Worm (Caenorhabditis elegans): Measurements from ENCODE around the gene str-5.
"Not testable (repeated sequence)": the region's sequence is repeated elsewhere in the genome, so short reads cannot be mapped to it uniquely, and the experiment has no call there.

Gene str-5

DNA sequence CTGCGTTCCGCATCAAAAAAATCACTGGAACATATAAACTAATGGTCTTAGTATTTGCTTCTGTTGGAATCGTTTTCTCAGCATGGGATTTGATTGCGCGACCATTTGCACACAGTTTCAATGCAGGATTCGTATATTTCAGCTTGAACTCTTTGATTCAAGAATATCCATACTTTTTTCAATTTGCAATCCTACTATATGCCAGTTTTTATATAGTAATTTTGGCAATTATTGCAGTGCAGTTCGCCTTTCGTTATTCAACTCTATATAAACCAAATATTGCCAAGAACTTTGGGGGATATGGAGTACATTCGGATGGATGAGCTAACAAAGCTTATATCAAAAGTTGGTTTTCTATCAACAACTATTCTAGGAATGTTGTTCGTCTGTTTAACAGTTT, at the start of gene str-5:
str-5 (plus strand) TSS at position 301 of the 400 bp plus-strand sequence.
- TF ChIP-seq flt-1 (GFP tag; IDR thresholded peaks at IDR 0.05); cog-1 (tag; optimal IDR thresholded peaks at IDR 0.05); tab-1 (GFP tag; IDR thresholded peaks at IDR 0.05): not testable (repeated sequence)

DNA sequence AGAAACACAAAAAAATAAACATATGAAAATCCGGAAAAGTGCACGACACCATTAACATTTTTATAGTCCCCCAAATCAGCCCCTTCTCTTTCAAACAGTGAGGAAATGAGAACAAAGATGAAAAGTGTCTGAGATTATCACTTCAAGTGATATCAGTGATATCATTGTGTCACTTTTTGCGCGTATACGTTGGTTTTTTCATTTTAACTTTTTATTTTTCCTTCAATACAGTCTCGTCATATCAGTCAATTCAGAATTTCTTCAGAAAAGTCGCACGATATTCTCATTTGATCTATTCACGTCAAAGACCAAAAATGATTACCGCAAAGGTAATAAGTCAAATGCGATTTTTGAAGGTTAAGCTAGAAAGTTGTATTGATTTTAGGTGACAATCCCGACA, 48.3 kb upstream of the str-5 start, which contains the start of gene twk-34:
twk-34 (plus strand) TSS at position 216 of the 400 bp plus-strand sequence.
- TF ChIP-seq flt-1 (GFP tag; IDR thresholded peaks at IDR 0.05) = no peak
- TF ChIP-seq ref-1 (GFP tag; conservative IDR thresholded peaks at IDR 0.05) = no peak
- TF ChIP-seq med-1 (GFP tag; optimal IDR thresholded peaks at IDR 0.05; ENCODE audit: insufficient read depth) = no peak
- no peak for TF ChIP-seq ztf-23 (GFP tag; IDR thresholded peaks at IDR 0.05)
- no peak for TF ChIP-seq ztf-29 (GFP tag; IDR thresholded peaks at IDR 0.05)
- no peak for TF ChIP-seq cog-1 (tag; optimal IDR thresholded peaks at IDR 0.05)
- TF ChIP-seq klf-2 (GFP tag; conservative IDR thresholded peaks at IDR 0.05) = no peak
- no peak for TF ChIP-seq tab-1 (GFP tag; IDR thresholded peaks at IDR 0.05)
- no peak for TF ChIP-seq T22C8.4 (GFP tag; IDR thresholded peaks at IDR 0.05)

DNA sequence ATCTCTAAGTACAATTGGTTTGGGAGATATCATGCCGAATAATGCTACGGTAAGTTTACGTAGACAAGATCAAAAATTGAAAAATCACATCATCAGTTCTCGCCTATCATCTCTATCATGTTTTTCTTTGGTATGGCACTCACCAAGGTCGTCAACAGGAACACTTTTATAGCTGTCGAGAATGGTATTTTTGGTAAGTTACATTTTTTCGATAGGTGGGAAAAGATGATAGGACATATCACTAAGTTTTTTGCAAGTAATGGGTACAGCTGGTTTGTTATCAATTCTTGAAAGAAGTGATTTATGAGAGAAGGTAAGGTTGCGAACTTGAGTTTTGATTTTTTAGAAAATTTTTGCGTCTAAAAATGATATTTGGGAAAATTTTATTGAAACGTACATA, 45.1 kb upstream of the str-5 start:
- TF ChIP-seq T22C8.4 (GFP tag; IDR thresholded peaks at IDR 0.05) (no peak), klf-2 (GFP tag; conservative IDR thresholded peaks at IDR 0.05) (no peak), tab-1 (GFP tag; IDR thresholded peaks at IDR 0.05) (no peak), cog-1 (tag; optimal IDR thresholded peaks at IDR 0.05) (no peak), med-1 (GFP tag; optimal IDR thresholded peaks at IDR 0.05; ENCODE audit: insufficient read depth) (no peak), ztf-23 (GFP tag; IDR thresholded peaks at IDR 0.05) (no peak), ref-1 (GFP tag; conservative IDR thresholded peaks at IDR 0.05) (no peak), ztf-29 (GFP tag; IDR thresholded peaks at IDR 0.05) (no peak), flt-1 (GFP tag; IDR thresholded peaks at IDR 0.05) (no peak)

DNA sequence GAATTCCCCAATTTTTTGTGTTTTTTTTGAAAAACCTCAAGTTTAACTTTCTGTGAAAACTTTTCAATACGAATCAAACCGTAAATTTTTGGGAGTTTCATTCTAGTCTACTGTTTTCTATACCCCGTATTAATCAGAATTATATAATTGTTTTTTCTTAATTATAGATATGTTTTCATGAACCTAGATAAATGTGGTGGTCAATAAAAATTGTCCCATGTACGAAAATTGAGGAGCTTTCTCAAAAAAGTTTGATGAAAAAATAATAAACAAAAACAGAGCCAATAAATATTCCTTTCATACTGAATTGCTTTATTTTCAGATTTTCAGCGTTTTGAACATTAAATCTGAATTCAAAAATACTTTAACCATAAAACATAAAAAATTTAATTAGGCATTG, 42.6 kb upstream of the str-5 start, which contains the start of gene Y6E2A.1:
Y6E2A.1 (minus strand) TSS at position 101 of the 400 bp plus-strand sequence.
- no peak for TF ChIP-seq flt-1 (GFP tag; IDR thresholded peaks at IDR 0.05)
- TF ChIP-seq ztf-29 (GFP tag; IDR thresholded peaks at IDR 0.05) = no peak
- no peak for TF ChIP-seq tab-1 (GFP tag; IDR thresholded peaks at IDR 0.05)
- TF ChIP-seq ref-1 (GFP tag; conservative IDR thresholded peaks at IDR 0.05) = no peak
- TF ChIP-seq cog-1 (tag; optimal IDR thresholded peaks at IDR 0.05) = no peak
- no peak for TF ChIP-seq med-1 (GFP tag; optimal IDR thresholded peaks at IDR 0.05; ENCODE audit: insufficient read depth)
- no peak for TF ChIP-seq klf-2 (GFP tag; conservative IDR thresholded peaks at IDR 0.05)
- TF ChIP-seq T22C8.4 (GFP tag; IDR thresholded peaks at IDR 0.05) = no peak

ce11 chrV:15711898-15712297, 41.1 kb upstream of the str-5 start, which contains the start of gene str-101:
Gene str-101, minus strand, starts transcription at chrV:15711998.
- TF ChIP-seq ztf-29 (GFP tag; IDR thresholded peaks at IDR 0.05) (no peak), klf-2 (GFP tag; conservative IDR thresholded peaks at IDR 0.05) (no peak), tab-1 (GFP tag; IDR thresholded peaks at IDR 0.05) (no peak), ztf-23 (GFP tag; IDR thresholded peaks at IDR 0.05) (no peak), T22C8.4 (GFP tag; IDR thresholded peaks at IDR 0.05) (no peak)

DNA sequence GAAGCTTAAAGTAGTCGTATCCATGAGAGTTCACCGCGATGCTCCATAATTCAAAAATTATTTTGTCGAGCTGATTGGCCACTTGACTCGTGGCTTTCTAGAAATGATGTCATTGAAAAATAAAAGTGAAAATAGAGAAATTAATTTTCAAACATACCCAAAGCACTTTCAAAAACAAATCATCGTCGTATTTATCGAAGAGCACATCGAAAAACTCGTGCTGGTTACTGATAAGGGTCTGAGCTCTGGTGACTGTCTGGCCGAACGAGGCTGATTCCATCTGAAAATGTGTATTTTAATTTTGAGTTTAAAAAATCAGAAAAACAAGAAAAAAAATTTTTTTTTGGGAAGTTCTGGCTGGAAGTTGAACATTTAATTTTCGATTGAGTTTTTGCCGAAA, 40.7 kb upstream of the str-5 start:
- TF ChIP-seq tab-1 (GFP tag; IDR thresholded peaks at IDR 0.05) (no peak), med-1 (GFP tag; optimal IDR thresholded peaks at IDR 0.05; ENCODE audit: insufficient read depth) (no peak), T22C8.4 (GFP tag; IDR thresholded peaks at IDR 0.05) (no peak), ztf-29 (GFP tag; IDR thresholded peaks at IDR 0.05) (no peak), klf-2 (GFP tag; conservative IDR thresholded peaks at IDR 0.05) (no peak), cog-1 (tag; optimal IDR thresholded peaks at IDR 0.05) (no peak)

DNA sequence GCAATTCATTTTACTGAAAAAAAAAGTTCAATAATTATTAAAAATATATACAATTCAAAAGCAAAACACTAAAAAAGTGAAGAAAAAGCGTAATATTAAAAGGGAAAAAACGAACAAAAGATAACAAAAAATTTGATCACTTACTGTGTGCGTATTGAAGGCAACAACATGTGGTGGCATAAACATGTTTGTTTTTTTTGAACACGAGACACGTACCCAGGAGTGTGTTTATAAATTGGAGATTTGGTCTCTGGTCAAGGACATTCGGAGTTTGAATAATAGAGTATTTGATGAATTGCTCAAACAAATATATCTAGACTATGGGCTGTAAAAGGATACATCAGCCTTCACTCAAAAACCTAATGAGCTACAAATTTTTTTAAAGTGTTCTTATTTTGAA, 37.4 kb upstream of the str-5 start:
- TF ChIP-seq med-1 (GFP tag; optimal IDR thresholded peaks at IDR 0.05; ENCODE audit: insufficient read depth) = no peak
- no peak for TF ChIP-seq klf-2 (GFP tag; conservative IDR thresholded peaks at IDR 0.05)
- no peak for TF ChIP-seq cog-1 (tag; optimal IDR thresholded peaks at IDR 0.05)
- TF ChIP-seq ztf-23 (GFP tag; IDR thresholded peaks at IDR 0.05) = no peak
- TF ChIP-seq flt-1 (GFP tag; IDR thresholded peaks at IDR 0.05) = no peak
- TF ChIP-seq tab-1 (GFP tag; IDR thresholded peaks at IDR 0.05) = no peak

DNA sequence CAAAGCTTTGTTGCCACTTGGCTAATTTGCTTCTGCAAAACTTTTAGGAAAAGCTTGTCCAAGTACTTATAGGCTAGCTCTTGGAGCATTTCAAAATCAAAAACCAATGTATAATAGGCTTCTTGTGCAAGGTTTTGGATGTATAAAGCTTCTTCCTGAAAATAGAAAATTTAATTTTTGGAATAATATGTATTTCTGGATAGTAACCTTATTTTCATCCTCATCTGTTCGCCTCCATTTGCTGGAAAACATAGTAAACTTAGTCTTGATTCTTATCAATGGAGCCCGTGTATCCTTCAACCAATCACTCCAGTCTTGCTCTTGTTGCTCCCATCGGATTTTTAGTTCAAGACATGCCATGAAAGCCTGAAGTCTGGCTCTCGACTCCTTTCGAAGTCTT, 36.4 kb upstream of the str-5 start, which contains the start of gene Y6E2A.4:
Y6E2A.4 (minus strand) TSS at position 101 of the 400 bp plus-strand sequence.
- no peak for TF ChIP-seq tab-1 (GFP tag; IDR thresholded peaks at IDR 0.05)
- no peak for TF ChIP-seq ztf-23 (GFP tag; IDR thresholded peaks at IDR 0.05)
- TF ChIP-seq ref-1 (GFP tag; conservative IDR thresholded peaks at IDR 0.05) = no peak
- no peak for TF ChIP-seq T22C8.4 (GFP tag; IDR thresholded peaks at IDR 0.05)
- no peak for TF ChIP-seq cog-1 (tag; optimal IDR thresholded peaks at IDR 0.05)
- no peak for TF ChIP-seq klf-2 (GFP tag; conservative IDR thresholded peaks at IDR 0.05)
- TF ChIP-seq med-1 (GFP tag; optimal IDR thresholded peaks at IDR 0.05; ENCODE audit: insufficient read depth) = no peak
- no peak for TF ChIP-seq ztf-29 (GFP tag; IDR thresholded peaks at IDR 0.05)
- TF ChIP-seq flt-1 (GFP tag; IDR thresholded peaks at IDR 0.05) = no peak

ce11 chrV:15718562-15718961, 34.5 kb upstream of the str-5 start, which contains the start of gene Y6E2A.5:
Gene Y6E2A.5, minus strand, starts transcription at chrV:15718662.
- no peak for TF ChIP-seq flt-1 (GFP tag; IDR thresholded peaks at IDR 0.05)
- no peak for TF ChIP-seq tab-1 (GFP tag; IDR thresholded peaks at IDR 0.05)

- TF ChIP-seq cog-1 (tag; optimal IDR thresholded peaks at IDR 0.05) (no peak), T22C8.4 (GFP tag; IDR thresholded peaks at IDR 0.05) (no peak), tab-1 (GFP tag; IDR thresholded peaks at IDR 0.05) (no peak), ref-1 (GFP tag; conservative IDR thresholded peaks at IDR 0.05) (no peak), ztf-29 (GFP tag; IDR thresholded peaks at IDR 0.05) (no peak), ztf-23 (GFP tag; IDR thresholded peaks at IDR 0.05) (no peak), klf-2 (GFP tag; conservative IDR thresholded peaks at IDR 0.05) (no peak), flt-1 (GFP tag; IDR thresholded peaks at IDR 0.05) (no peak), med-1 (GFP tag; optimal IDR thresholded peaks at IDR 0.05; ENCODE audit: insufficient read depth) (no peak)
These were observed 33.5 kb upstream of the str-5 start, which contains the start of gene Y6E2A.7 for ce11 chrV:15719570-15719969. Gene Y6E2A.7, plus strand, starts transcription at chrV:15719870.

Measured in whole organism, midembryonic.